Worm (Caenorhabditis elegans) whole organism, L3 larva: Measurements from ENCODE around the gene str-188.

ENCODE experiments used
- ama-1 ChIP-seq: fragments of 150-350 bp; optimal IDR thresholded peaks from 2 replicates; lab custom pipeline; 2018
- fos-1 ChIP-seq: fragments of 150-350 bp; optimal IDR thresholded peaks from 2 replicates; lab custom pipeline; 2014; ENCODE audit warnings: missing biosample characterization, missing genetic modification characterization
- hmg-11 ChIP-seq: sonication (generic microtip); optimal IDR thresholded peaks from 2 replicates; lab custom pipeline; 2016; ENCODE audit warnings: missing genetic modification characterization, missing compliant biosample characterization
- nhr-23 ChIP-seq: fragments of 150-350 bp; optimal IDR thresholded peaks from 2 replicates; lab custom pipeline; 2014; ENCODE audit warnings: missing biosample characterization, missing genetic modification reagents, missing genetic modification characterization
- nhr-28 ChIP-seq: fragments of 150-350 bp; optimal IDR thresholded peaks from 2 replicates; lab custom pipeline; 2014; ENCODE audit warnings: missing biosample characterization, missing genetic modification characterization
- snpc-4 ChIP-seq: fragments of 150-350 bp; optimal IDR thresholded peaks from 2 replicates; lab custom pipeline; 2014; ENCODE audit warnings: missing biosample characterization, missing genetic modification characterization
- tbx-2 ChIP-seq: sonication (generic microtip); optimal IDR thresholded peaks from 2 replicates; lab custom pipeline; 2016; ENCODE audit warnings: mild to moderate bottlenecking, missing genetic modification characterization, missing compliant biosample characterization
- unc-62 ChIP-seq: fragments of 150-350 bp; sonication (generic microtip); optimal IDR thresholded peaks from 4 replicates; lab custom pipeline; 2014; ENCODE audit warnings: missing biosample characterization, missing genetic modification reagents, missing genetic modification characterization

DNA sequence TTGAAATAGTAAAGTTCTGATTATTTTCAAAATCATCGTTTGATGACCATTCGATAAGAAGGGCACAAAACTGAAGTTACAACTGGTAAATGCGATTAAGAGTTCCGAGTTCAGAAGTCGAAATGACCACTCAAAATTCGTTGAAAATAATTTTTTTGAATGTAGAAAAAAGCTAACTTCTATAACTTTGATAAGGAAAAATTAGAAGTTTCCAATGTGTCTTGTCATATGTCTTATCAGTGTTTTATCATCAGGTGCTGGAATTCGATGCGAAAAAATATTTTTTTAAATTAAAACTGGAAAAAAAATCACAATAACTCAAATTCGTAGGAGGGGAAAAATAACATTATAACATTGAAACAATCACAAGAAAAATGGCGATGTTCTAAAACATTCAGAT, 9.2 kb downstream of the str-188 start:
- TF ChIP-seq tbx-2 (no peak), snpc-4 (tag; lab: Kevin White, UChicago) (no peak), nhr-23 (tag; lab: Kevin White, UChicago) (no peak), ama-1 (lab: Kevin White, UChicago) (no peak), nhr-28 (tag; lab: Kevin White, UChicago) (no peak), hmg-11 (tag; lab: Kevin White, UChicago) (no peak), fos-1 (tag; lab: Kevin White, UChicago) (no peak), unc-62 (GFP tag; lab: Kevin White, UChicago) (no peak)
